Worm (Caenorhabditis elegans): Measurements from ENCODE around the gene W03H9.2.

DNA sequence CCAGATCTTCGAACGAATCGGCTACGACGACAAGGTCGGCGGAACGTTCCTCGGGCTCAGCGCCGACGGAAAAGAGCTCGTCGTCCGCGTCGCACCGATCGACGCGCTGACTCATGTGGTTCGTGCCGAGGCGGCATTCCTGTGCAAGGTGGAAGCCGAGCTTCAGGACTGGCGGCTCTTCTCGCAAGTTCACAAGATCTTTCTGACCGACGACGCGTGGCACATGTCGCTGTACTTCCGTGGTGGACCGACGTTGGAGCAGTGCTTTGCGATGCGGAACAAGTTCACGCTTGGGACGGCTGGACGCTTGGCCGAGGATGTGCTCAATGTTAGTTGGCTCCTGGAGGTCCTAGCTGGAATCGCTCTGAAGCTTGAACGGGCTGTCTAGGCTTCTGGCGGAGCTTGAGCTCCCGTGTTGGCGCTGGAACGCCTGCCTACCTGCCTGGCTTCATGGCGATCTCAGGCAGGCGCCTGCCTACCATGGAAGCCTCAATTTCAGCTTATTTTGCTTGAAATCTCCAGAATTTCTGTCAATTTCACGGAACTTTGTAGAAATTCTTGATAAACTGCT lies 4.7 kb downstream of the W03H9.2 start:
- TF ChIP-seq rnt-1 (tag; optimal IDR thresholded peaks at IDR 0.05), result no peak
- TF ChIP-seq che-1 (tag; optimal IDR thresholded peaks at IDR 0.05), result no peak
- TF ChIP-seq lin-11 (tag; optimal IDR thresholded peaks at IDR 0.05), result no peak
- TF ChIP-seq pha-4 (tag; optimal IDR thresholded peaks at IDR 0.05), result no peak
- no peak for TF ChIP-seq ceh-9 (tag; optimal IDR thresholded peaks at IDR 0.05)
- no peak for TF ChIP-seq ama-1 (optimal IDR thresholded peaks at IDR 0.05)
- TF ChIP-seq madf-2 (tag; optimal IDR thresholded peaks at IDR 0.05), result no peak
- TF ChIP-seq dve-1 (tag; optimal IDR thresholded peaks at IDR 0.05), result no peak
- TF ChIP-seq pag-3 (tag; optimal IDR thresholded peaks at IDR 0.05; ENCODE audit: borderline replicate concordance), result no peak
- no peak for TF ChIP-seq npax-4 (tag; optimal IDR thresholded peaks at IDR 0.05)
- no peak for TF ChIP-seq fkh-10 (GFP tag; optimal IDR thresholded peaks at IDR 0.05)
- TF ChIP-seq unc-3 (GFP tag; conservative IDR thresholded peaks at IDR 0.05), result no peak
- no peak for TF ChIP-seq unc-3 (tag; optimal IDR thresholded peaks at IDR 0.05)
- TF ChIP-seq hlh-15 (tag; optimal IDR thresholded peaks at IDR 0.05), result no peak

All from whole organism, late embryonic.